Worm (Caenorhabditis elegans): Measurements from ENCODE around the gene vps-45.

DNA sequence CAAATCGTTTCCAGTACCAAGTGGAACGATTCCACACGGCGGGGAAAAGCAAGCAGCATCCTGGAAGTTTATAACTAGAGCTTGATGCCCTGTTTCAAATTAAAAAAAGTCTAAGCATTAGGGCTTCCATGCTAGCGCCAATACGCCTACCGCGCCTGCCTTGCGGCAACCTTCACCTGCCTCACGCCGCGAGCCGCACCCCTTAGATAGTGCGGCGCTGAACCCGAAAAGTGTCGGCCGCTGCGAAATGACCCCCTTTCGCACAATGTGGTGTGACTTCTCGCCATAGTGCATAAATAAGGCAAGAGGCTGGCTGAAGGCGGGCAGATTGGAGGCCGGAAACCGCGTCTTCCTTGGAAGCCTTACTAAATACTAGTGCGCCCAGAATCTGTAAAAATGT lies 11.8 kb upstream of the vps-45 start:
- TF ChIP-seq hmg-4 (GFP tag; optimal IDR thresholded peaks at IDR 0.05) (peak; percentile 43), hmbx-1 (tag; optimal IDR thresholded peaks at IDR 0.05) (no peak), flt-1 (GFP tag; IDR thresholded peaks at IDR 0.05) (no peak), sea-1 (GFP tag; conservative IDR thresholded peaks at IDR 0.05) (no peak), ets-7 (tag; optimal IDR thresholded peaks at IDR 0.05) (no peak)

Measured in whole organism, early embryonic.